Worm (Caenorhabditis elegans) whole organism, mixed stage, embryonic: ENCODE data around the gene crp-1.

Experiments
- M03D4.4 ChIP-seq: sonication (generic microtip); optimal IDR thresholded peaks from 2 replicates; lab custom pipeline; 2017; ENCODE audit warnings: mild to moderate bottlenecking, missing genetic modification characterization, missing compliant biosample characterization
- ceh-39 ChIP-seq: fragments of 150-350 bp; optimal IDR thresholded peaks from 2 replicates; lab custom pipeline; 2014; ENCODE audit warnings: missing biosample characterization, missing genetic modification characterization
- ceh-83 ChIP-seq: fragments of 200-800 bp; sonication (Bioruptor generic); optimal IDR thresholded peaks from 2 replicates; lab custom pipeline; 2018; ENCODE audit warnings: mild to moderate bottlenecking, missing genetic modification characterization, missing compliant biosample characterization
- ces-1 ChIP-seq: fragments of 150-350 bp; optimal IDR thresholded peaks from 2 replicates; lab custom pipeline; 2014; ENCODE audit warnings: missing biosample characterization, missing genetic modification reagents, missing genetic modification characterization
- cnd-1 ChIP-seq: fragments of 200-800 bp; sonication (Bioruptor generic); optimal IDR thresholded peaks from 2 replicates; lab custom pipeline; 2018; ENCODE audit warnings: mild to moderate bottlenecking, missing genetic modification characterization, missing compliant biosample characterization
- drap-1 ChIP-seq: fragments of 200-800 bp; sonication (Bioruptor generic); optimal IDR thresholded peaks from 3 replicates; lab custom pipeline; 2018; ENCODE audit warnings: mild to moderate bottlenecking, missing genetic modification characterization, missing compliant biosample characterization
- elt-3 ChIP-seq: fragments of 150-350 bp; optimal IDR thresholded peaks from 2 replicates; lab custom pipeline; 2014; ENCODE audit warnings: missing biosample characterization, missing genetic modification characterization
- flh-1 ChIP-seq: fragments of 200-800 bp; sonication (Bioruptor generic); optimal IDR thresholded peaks from 2 replicates; lab custom pipeline; 2018; ENCODE audit warnings: mild to moderate bottlenecking, missing genetic modification characterization, moderate library complexity, missing compliant biosample characterization
- ham-2 ChIP-seq: fragments of 200-800 bp; sonication (Bioruptor generic); optimal IDR thresholded peaks from 2 replicates; lab custom pipeline; 2018; ENCODE audit warnings: mild to moderate bottlenecking, missing genetic modification characterization, missing compliant biosample characterization
- hlh-1 ChIP-seq: fragments of 150-350 bp; optimal IDR thresholded peaks from 2 replicates; lab custom pipeline; 2014; ENCODE audit warnings: missing biosample characterization, missing genetic modification reagents, missing genetic modification characterization
- lin-13 ChIP-seq: fragments of 150-350 bp; optimal IDR thresholded peaks from 2 replicates; lab custom pipeline; 2014; ENCODE audit warnings: missing biosample characterization, missing genetic modification characterization
- lin-32 ChIP-seq: fragments of 200-800 bp; sonication (Bioruptor generic); optimal IDR thresholded peaks from 2 replicates; lab custom pipeline; 2018; ENCODE audit warnings: mild to moderate bottlenecking, missing genetic modification characterization, missing compliant biosample characterization
- lsy-2 ChIP-seq: fragments of 150-350 bp; optimal IDR thresholded peaks from 2 replicates; lab custom pipeline; 2014; ENCODE audit warnings: missing biosample characterization, missing genetic modification characterization
- mep-1 ChIP-seq: fragments of 150-350 bp; optimal IDR thresholded peaks from 2 replicates; lab custom pipeline; 2017; ENCODE audit warnings: missing biosample characterization, missing genetic modification reagents, missing genetic modification characterization, inconsistent platforms
- nhr-12 ChIP-seq: fragments of 150-350 bp; optimal IDR thresholded peaks from 2 replicates; lab custom pipeline; 2014; ENCODE audit warnings: missing biosample characterization, missing genetic modification characterization
- nhr-2 ChIP-seq: fragments of 150-350 bp; optimal IDR thresholded peaks from 2 replicates; lab custom pipeline; 2014; ENCODE audit warnings: missing biosample characterization, missing genetic modification characterization
- nhr-237 ChIP-seq: fragments of 150-350 bp; optimal IDR thresholded peaks from 2 replicates; lab custom pipeline; 2014; ENCODE audit warnings: missing biosample characterization, missing genetic modification characterization
- nhr-76 ChIP-seq: sonication (generic microtip); optimal IDR thresholded peaks from 2 replicates; lab custom pipeline; 2017; ENCODE audit warnings: missing biosample characterization, missing genetic modification characterization
- pha-4 ChIP-seq: fragments of 150-350 bp; optimal IDR thresholded peaks from 2 replicates; lab custom pipeline; 2018; ENCODE audit warnings: missing biosample characterization, missing genetic modification reagents, missing genetic modification characterization
- sem-2 ChIP-seq: fragments of 200-800 bp; sonication (Bioruptor generic); optimal IDR thresholded peaks from 2 replicates; lab custom pipeline; 2018; ENCODE audit warnings: mild to moderate bottlenecking, missing genetic modification characterization, missing compliant biosample characterization
- snpc-4 ChIP-seq: fragments of 150-350 bp; optimal IDR thresholded peaks from 2 replicates; lab custom pipeline; 2014; ENCODE audit warnings: missing biosample characterization, missing genetic modification characterization
- sptf-1 ChIP-seq: sonication (generic microtip); optimal IDR thresholded peaks from 2 replicates; lab custom pipeline; 2017; ENCODE audit warnings: mild to moderate bottlenecking, missing genetic modification characterization, moderate library complexity, missing compliant biosample characterization
- tbx-8 ChIP-seq: fragments of 200-800 bp; sonication (Bioruptor generic); optimal IDR thresholded peaks from 2 replicates; lab custom pipeline; 2018; ENCODE audit warnings: mild to moderate bottlenecking, missing genetic modification characterization, moderate library complexity, missing compliant biosample characterization
- unc-120 ChIP-seq: sonication (generic microtip); optimal IDR thresholded peaks from 2 replicates; lab custom pipeline; 2017; ENCODE audit warnings: missing genetic modification characterization, missing compliant biosample characterization; ENCODE audit not compliant: poor library complexity, severe bottlenecking
- unc-39 ChIP-seq: fragments of 150-350 bp; optimal IDR thresholded peaks from 2 replicates; lab custom pipeline; 2014; ENCODE audit warnings: missing biosample characterization, missing genetic modification characterization
- unc-62 ChIP-seq: fragments of 150-350 bp; optimal IDR thresholded peaks from 2 replicates; lab custom pipeline; 2014; ENCODE audit warnings: missing biosample characterization, missing genetic modification reagents, missing genetic modification characterization
- zip-8 ChIP-seq: fragments of 150-350 bp; optimal IDR thresholded peaks from 2 replicates; lab custom pipeline; 2014; ENCODE audit warnings: missing biosample characterization, missing genetic modification characterization
- ztf-11 ChIP-seq: fragments of 150-350 bp; optimal IDR thresholded peaks from 2 replicates; lab custom pipeline; 2014; ENCODE audit warnings: missing biosample characterization, missing genetic modification characterization

The crp-1 gene

DNA sequence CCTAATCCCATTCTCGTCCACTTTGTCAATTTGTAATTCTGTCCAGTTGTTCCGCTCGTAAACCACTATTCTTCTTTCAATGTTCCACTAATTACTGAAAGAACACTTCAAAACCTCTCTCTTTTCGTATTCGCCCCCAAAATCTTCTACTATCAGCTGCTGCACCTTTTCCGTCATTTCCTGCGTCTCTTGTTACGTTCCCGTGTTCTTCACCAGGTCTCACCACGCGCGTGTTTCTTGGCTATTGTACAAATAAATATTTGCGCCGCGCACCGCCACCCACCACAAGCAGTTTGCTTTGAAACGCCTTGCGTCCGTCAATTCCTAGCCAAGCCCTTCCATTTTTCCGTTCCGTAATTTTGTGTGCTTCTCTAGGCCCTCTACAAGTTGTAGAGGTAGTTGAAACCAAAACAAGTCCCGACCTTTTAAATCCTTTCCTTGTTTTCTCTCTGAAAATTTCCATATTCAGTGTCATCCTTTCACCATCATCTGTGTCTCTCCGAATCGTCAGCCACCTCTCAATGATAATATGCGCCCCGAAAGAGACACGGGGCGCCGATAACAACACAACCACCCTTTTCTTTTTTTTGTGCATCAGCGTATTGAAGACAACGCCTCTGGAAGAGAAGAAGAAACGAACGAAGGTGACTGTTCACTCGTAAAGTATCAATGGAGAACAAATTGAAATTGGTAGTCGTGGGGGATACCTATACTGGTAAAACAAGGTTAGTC, at the start of gene crp-1, which contains the start of gene Y32F6B.9:
crp-1 (plus strand) TSS at position 468 of the 732 bp plus-strand sequence.
Y32F6B.9 (plus strand) TSS at position 603 of the 732 bp plus-strand sequence.
- peak; percentile 25 for TF ChIP-seq pha-4 (tag; lab: Kevin White, UChicago)
- no peak for TF ChIP-seq ceh-39 (tag; lab: Kevin White, UChicago)
- peak; percentile 41 for TF ChIP-seq ham-2 (GFP tag; lab: Kevin White, UChicago)

DNA sequence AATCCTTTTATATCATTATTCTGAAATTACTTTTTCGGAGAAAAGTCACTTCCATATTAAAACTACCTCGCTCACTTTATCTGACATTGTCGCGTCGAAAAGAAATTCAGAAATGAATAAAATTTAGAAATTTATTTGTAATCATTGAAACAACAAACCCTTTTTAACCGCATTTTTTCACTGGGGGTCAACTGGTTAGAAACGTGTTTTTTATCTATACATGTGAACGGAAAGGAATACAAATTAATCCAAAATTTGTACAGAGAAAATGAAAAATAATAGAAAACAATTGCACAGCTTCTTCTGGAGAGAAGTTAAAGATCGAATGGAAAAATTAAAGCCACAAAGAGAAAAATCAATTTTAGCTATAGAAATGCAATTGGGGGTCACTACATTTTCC, 49.8 kb upstream of the crp-1 start, which contains the start of gene tag-314:
tag-314 (minus strand) TSS at position 101 of the 400 bp plus-strand sequence.
- TF ChIP-seq mep-1 (tag; lab: Kevin White, UChicago) (no peak), zip-8 (tag; lab: Kevin White, UChicago) (no peak), ceh-83 (GFP tag; lab: Kevin White, UChicago) (no peak), lin-32 (no peak), ham-2 (GFP tag; lab: Kevin White, UChicago) (no peak), sem-2 (GFP tag; lab: Kevin White, UChicago) (no peak), tbx-8 (GFP tag; lab: Kevin White, UChicago) (no peak), sptf-1 (no peak), nhr-12 (no peak), unc-39 (tag; lab: Kevin White, UChicago) (no peak), lsy-2 (tag; lab: Kevin White, UChicago) (no peak), nhr-76 (tag; lab: Kevin White, UChicago) (no peak), drap-1 (no peak)
- TF ChIP-seq, all 35 proteins: peak for 0

DNA sequence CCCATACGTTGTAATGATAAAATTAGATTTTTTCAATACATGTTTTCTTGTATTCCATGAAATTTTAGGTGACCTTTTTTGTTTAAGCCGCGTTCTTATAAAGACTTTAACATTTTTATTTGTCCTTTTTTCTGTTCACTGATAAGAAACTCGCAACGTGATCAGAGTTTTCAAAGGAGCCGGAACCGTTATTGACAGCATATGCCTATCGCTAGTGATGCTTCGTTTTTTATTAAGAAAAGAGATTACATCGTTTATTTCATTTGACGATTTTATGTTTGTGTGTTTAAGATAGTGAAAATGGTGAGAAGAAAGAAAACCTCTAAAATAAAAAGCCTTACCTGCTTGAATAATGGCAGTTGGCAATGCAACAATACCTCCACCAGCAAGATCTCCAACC, 45.8 kb upstream of the crp-1 start:
- TF ChIP-seq elt-3 (tag; lab: Kevin White, UChicago) = no peak
- no peak for TF ChIP-seq ztf-11 (tag; lab: Kevin White, UChicago)
- TF ChIP-seq sptf-1 = no peak
- TF ChIP-seq nhr-2 (tag; lab: Kevin White, UChicago) = no peak
- TF ChIP-seq unc-120 (tag; lab: Kevin White, UChicago) = no peak
- no peak for TF ChIP-seq ces-1 (GFP tag; lab: Kevin White, UChicago)
- no peak for TF ChIP-seq M03D4.4 (tag; lab: Kevin White, UChicago)

DNA sequence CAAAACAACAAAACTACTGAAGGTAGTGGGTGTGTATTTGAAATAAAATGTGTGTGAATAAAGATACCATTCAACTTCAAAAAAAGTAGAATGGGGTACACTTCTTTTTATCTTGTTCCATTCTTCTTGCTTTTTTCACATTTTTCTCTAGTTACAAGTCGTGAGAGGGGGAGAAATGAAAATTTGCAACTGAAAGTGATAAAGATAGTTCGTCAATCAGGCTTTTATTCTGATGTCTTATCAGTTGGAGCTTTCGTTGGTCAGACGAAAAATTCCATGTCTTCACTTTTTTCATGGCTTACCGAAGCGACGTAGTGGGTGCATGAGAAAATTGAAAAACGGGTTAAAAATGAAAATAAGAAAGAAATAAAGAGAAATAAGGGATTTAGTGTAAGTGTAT, 44.6 kb upstream of the crp-1 start, which contains the start of gene Y32F6A.4:
Y32F6A.4 (minus strand) TSS at position 347 of the 400 bp plus-strand sequence.
- no peak for TF ChIP-seq drap-1
- no peak for TF ChIP-seq ces-1 (GFP tag; lab: Kevin White, UChicago)

DNA sequence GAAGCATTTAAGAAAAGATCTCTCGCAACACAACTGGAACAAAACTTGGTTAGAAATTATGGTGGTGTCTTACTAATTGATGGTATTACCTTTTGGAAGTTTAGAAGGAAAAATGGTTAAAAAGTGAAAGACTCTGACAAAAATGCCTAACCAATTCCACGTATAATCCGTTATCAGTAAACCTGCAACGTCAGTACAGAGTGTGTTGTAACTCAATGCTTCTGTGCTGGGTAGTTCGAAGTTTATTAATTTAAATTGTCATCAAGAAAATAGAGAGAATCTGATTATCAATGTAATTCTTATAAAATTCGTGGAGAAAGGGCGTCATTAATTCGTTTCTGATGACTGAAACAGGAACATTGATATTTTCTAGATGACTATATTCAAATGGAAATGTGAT, 43.2 kb upstream of the crp-1 start:
- TF ChIP-seq sem-2 (GFP tag; lab: Kevin White, UChicago) (no peak), hlh-1 (tag; lab: Kevin White, UChicago) (no peak), tbx-8 (GFP tag; lab: Kevin White, UChicago) (no peak), cnd-1 (tag; lab: Kevin White, UChicago) (no peak), ces-1 (GFP tag; lab: Kevin White, UChicago) (no peak), nhr-2 (tag; lab: Kevin White, UChicago) (no peak), snpc-4 (tag; lab: Kevin White, UChicago) (no peak), drap-1 (no peak), nhr-76 (tag; lab: Kevin White, UChicago) (no peak)

DNA sequence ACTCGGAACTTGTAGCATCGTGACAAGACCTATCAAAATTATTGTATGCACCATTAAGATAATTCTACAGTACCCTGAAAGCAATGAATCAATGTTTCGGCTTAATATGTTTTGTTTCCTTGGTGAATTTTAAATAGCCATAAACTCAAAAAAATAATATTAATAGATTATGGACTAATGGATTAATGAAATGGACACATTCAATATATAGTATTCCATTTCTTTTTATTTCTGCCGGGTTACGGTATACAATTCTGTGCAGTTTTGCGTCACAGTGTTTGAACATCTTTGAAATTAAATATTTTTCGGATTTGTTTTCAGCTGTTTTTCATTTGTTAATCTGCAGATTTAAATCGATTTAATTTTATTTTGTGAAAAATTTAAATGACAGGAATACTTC, 41.8 kb upstream of the crp-1 start, which contains the start of gene set-22:
set-22 (plus strand) TSS at position 301 of the 400 bp plus-strand sequence.
- TF ChIP-seq lin-13 (no peak), sptf-1 (no peak), tbx-8 (GFP tag; lab: Kevin White, UChicago) (no peak), nhr-76 (tag; lab: Kevin White, UChicago) (no peak), nhr-237 (tag; lab: Kevin White, UChicago) (no peak), ham-2 (GFP tag; lab: Kevin White, UChicago) (no peak), unc-62 (GFP tag; lab: Kevin White, UChicago) (no peak), mep-1 (tag; lab: Kevin White, UChicago) (no peak), zip-8 (tag; lab: Kevin White, UChicago) (no peak), ztf-11 (tag; lab: Kevin White, UChicago) (no peak), lsy-2 (tag; lab: Kevin White, UChicago) (no peak), flh-1 (GFP tag; lab: Kevin White, UChicago) (no peak), ces-1 (GFP tag; lab: Kevin White, UChicago) (no peak), M03D4.4 (tag; lab: Kevin White, UChicago) (no peak), pha-4 (tag; lab: Kevin White, UChicago) (no peak), ceh-39 (tag; lab: Kevin White, UChicago) (no peak), snpc-4 (tag; lab: Kevin White, UChicago) (no peak), nhr-2 (tag; lab: Kevin White, UChicago) (no peak)
